3 fruit fly cellular contexts compared by ENCODE assay signal in the genomic region with DNA sequence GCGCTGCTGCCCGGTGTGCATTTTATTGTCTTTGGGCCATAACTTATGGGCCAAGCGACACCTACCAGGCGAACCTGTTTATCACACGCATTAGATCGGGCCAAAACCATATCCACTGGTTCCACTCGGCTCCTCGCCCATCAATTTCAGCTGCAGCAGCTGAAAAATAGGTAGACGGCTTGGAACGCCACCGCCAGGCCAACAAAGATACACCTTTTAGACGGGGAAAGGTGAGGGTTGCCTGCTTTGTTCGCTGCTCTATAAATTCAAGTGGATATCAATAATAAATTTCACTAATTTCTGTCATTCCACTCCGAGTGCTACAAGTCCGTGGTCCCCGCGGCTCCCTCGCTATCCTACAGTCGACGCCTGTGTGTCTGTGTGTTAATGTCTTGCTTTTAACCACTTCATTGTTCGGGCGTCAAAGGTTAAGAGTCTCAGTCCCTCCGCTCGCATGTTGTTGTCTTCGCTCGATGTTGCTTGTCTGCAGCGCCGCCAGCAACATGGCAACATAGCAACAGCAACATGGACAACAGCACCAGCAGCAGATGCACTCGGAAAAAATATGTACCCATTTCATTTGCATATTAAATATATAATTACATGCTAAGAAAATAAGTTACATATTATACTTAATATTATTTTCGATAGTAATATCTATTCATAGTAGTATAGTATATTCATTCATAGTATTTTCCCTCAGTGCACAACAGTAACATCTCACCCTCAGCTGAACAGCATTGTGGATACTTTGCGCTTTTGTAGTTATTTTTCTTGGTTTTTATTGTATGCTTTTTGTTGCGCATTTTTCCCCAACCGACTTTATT.
TF ChIP-seq lines count a peak whose summit lies in the region.

No protein-coding gene starts in this region.

TF ChIP-seq in whole organism, embryonic, 481 proteins besides CTCF, POLR2A, EP300 and RAD21 (continued from another document and continues in another):
- TF ChIP-seq bbx (GFP tag; IDR thresholded peaks at IDR 0.05; lab: Robert Waterston, UW; ENCODE audit: partially characterized antibody) (no peak), CG6683 (GFP tag; optimal IDR thresholded peaks at IDR 0.05; lab: Kevin White, UChicago) (no peak), dpn (GFP tag; optimal IDR thresholded peaks at IDR 0.05; lab: Kevin White, UChicago) (peak in 1 of 2 experiments; percentile 70), gsb-n (tag; optimal IDR thresholded peaks at IDR 0.05; lab: Kevin White, UChicago) (peak; percentile 91), CG30020 (tag; optimal IDR thresholded peaks at IDR 0.05; lab: Kevin White, UChicago) (peak; percentile 52), CG1647 (GFP tag; optimal IDR thresholded peaks at IDR 0.05; lab: Kevin White, UChicago) (no peak), kay (GFP tag; optimal IDR thresholded peaks at IDR 0.05; lab: Kevin White, UChicago) (peak; percentile 26), CG10654 (GFP tag; optimal IDR thresholded peaks at IDR 0.05; lab: Kevin White, UChicago) (peak; percentile 79), HLHmδ (GFP tag; optimal IDR thresholded peaks at IDR 0.05; lab: Kevin White, UChicago) (no peak), CG1832 (GFP tag; optimal IDR thresholded peaks at IDR 0.05; lab: Kevin White, UChicago) (no peak), en (GFP tag; optimal IDR thresholded peaks at IDR 0.05; lab: Kevin White, UChicago) (no peak), CG12299 (tag; optimal IDR thresholded peaks at IDR 0.05; lab: Kevin White, UChicago) (peak; percentile 34), CG10565 (GFP tag; optimal IDR thresholded peaks at IDR 0.05; lab: Kevin White, UChicago) (peak; percentile 7), CG7271 (tag; optimal IDR thresholded peaks at IDR 0.05; lab: Kevin White, UChicago) (peak; percentile 70), Doc2 (GFP tag; IDR thresholded peaks at IDR 0.05; lab: Robert Waterston, UW) (no peak), chn (GFP tag; optimal IDR thresholded peaks at IDR 0.05; lab: Kevin White, UChicago) (no peak), chm (GFP tag; IDR thresholded peaks at IDR 0.05; lab: Robert Waterston, UW) (peak; percentile 52), CG9215 (GFP tag; IDR thresholded peaks at IDR 0.05; lab: Robert Waterston, UW) (peak; percentile 32; the same call in 1 of the 2 replicates), CG31441 (GFP tag; IDR thresholded peaks at IDR 0.05; lab: Robert Waterston, UW) (peak; percentile 92), CG15073 (GFP tag; optimal IDR thresholded peaks at IDR 0.05; lab: Kevin White, UChicago) (peak; percentile 66), nerfin-2 (GFP tag; IDR thresholded peaks at IDR 0.05; lab: Robert Waterston, UW; ENCODE audit: partially characterized antibody) (no peak), sr (GFP tag; IDR thresholded peaks at IDR 0.05; lab: Robert Waterston, UW) (0 out of 3 replicates have a peak, but pooled peaks have one; percentile 2), CrebB (tag; optimal IDR thresholded peaks at IDR 0.05; lab: Kevin White, UChicago) (peak; percentile 34), Sox102F (GFP tag; optimal IDR thresholded peaks at IDR 0.05; lab: Kevin White, UChicago) (peak; percentile 84), seq (GFP tag; IDR thresholded peaks at IDR 0.05; lab: Robert Waterston, UW) (peak; percentile 33; the same call in 1 of the 2 replicates), CG4820 (GFP tag; optimal IDR thresholded peaks at IDR 0.05; lab: Kevin White, UChicago) (peak; percentile 76), B-H2 (GFP tag; optimal IDR thresholded peaks at IDR 0.05; lab: Kevin White, UChicago) (no peak), CG12104 (GFP tag; optimal IDR thresholded peaks at IDR 0.05; lab: Kevin White, UChicago) (peak; percentile 63), CG3847 (GFP tag; IDR thresholded peaks at IDR 0.05; lab: Robert Waterston, UW) (peak; percentile 31; the same call in 1 of the 2 replicates), Jarid2 (GFP tag; optimal IDR thresholded peaks at IDR 0.05; lab: Kevin White, UChicago) (peak; percentile 54), C15 (GFP tag; IDR thresholded peaks at IDR 0.05; lab: Robert Waterston, UW) (no peak), sc (optimal IDR thresholded peaks at IDR 0.05; lab: Kevin White, UChicago) (no peak), sc (GFP tag; optimal IDR thresholded peaks at IDR 0.05; lab: Kevin White, UChicago) (peak; percentile 76), CG8765 (GFP tag; IDR thresholded peaks at IDR 0.05; lab: Robert Waterston, UW) (peak; percentile 68), ssp (GFP tag; IDR thresholded peaks at IDR 0.05; lab: Robert Waterston, UW) (peak; percentile 75), Fer2 (tag; optimal IDR thresholded peaks at IDR 0.05; lab: Kevin White, UChicago) (peak; percentile 16), ttk (GFP tag; IDR thresholded peaks at IDR 0.05; lab: Robert Waterston, UW) (peak; percentile 84), Camta (GFP tag; optimal IDR thresholded peaks at IDR 0.05; lab: Kevin White, UChicago) (no peak), nau (GFP tag; optimal IDR thresholded peaks at IDR 0.05; lab: Kevin White, UChicago) (peak; percentile 43), mld (GFP tag; IDR thresholded peaks at IDR 0.05; lab: Robert Waterston, UW; ENCODE audit: partially characterized antibody) (no peak)

TF ChIP-seq in whole organism, prepupa, 60 proteins besides CTCF, POLR2A, EP300 and RAD21 (continued from another document):
- TF ChIP-seq CG8632 (GFP tag; optimal IDR thresholded peaks at IDR 0.05; lab: Kevin White, UChicago) (peak; percentile 67), CG4318 (GFP tag; optimal IDR thresholded peaks at IDR 0.05; lab: Kevin White, UChicago) (peak; percentile 23), CG6276 (GFP tag; optimal IDR thresholded peaks at IDR 0.05; lab: Kevin White, UChicago) (peak; percentile 37), CG8119 (GFP tag; IDR thresholded peaks at IDR 0.05; lab: Robert Waterston, UW) (peak; percentile 81), salr (GFP tag; optimal IDR thresholded peaks at IDR 0.05; lab: Kevin White, UChicago) (peak; percentile 24 to 27), Ets96B (tag; optimal IDR thresholded peaks at IDR 0.05; lab: Kevin White, UChicago) (peak; percentile 83), Smox (GFP tag; optimal IDR thresholded peaks at IDR 0.05; lab: Kevin White, UChicago) (peak; percentile 4), esn (GFP tag; optimal IDR thresholded peaks at IDR 0.05; lab: Kevin White, UChicago) (peak; percentile 50), Ets21C (GFP tag; optimal IDR thresholded peaks at IDR 0.05; lab: Kevin White, UChicago) (no peak), Sox14 (GFP tag; optimal IDR thresholded peaks at IDR 0.05; lab: Kevin White, UChicago) (peak; percentile 1), Hr39 (GFP tag; optimal IDR thresholded peaks at IDR 0.05; lab: Kevin White, UChicago) (no peak), CG6792 (GFP tag; optimal IDR thresholded peaks at IDR 0.05; lab: Kevin White, UChicago) (peak; percentile 60), dsx (GFP tag; optimal IDR thresholded peaks at IDR 0.05; lab: Kevin White, UChicago; ENCODE audit: poor library complexity, severe bottlenecking) (peak; percentile 89), CG9139 (GFP tag; optimal IDR thresholded peaks at IDR 0.05; lab: Kevin White, UChicago) (peak; percentile 73), Eip93F (GFP tag; optimal IDR thresholded peaks at IDR 0.05; lab: Kevin White, UChicago) (no peak), CG32006 (GFP tag; optimal IDR thresholded peaks at IDR 0.05; lab: Kevin White, UChicago) (peak; percentile 65), Met (GFP tag; optimal IDR thresholded peaks at IDR 0.05; lab: Kevin White, UChicago) (peak; percentile 33), eg (GFP tag; IDR thresholded peaks at IDR 0.05; lab: Robert Waterston, UW) (peak; percentile 74), net (GFP tag; optimal IDR thresholded peaks at IDR 0.05; lab: Kevin White, UChicago) (peak; percentile 60), CG7368 (GFP tag; optimal IDR thresholded peaks at IDR 0.05; lab: Kevin White, UChicago) (peak; percentile 25), CG15336 (GFP tag; IDR thresholded peaks at IDR 0.05; lab: Robert Waterston, UW) (peak; percentile 70), CG10631 (GFP tag; optimal IDR thresholded peaks at IDR 0.05; lab: Kevin White, UChicago) (peak; percentile 74), CG31627 (GFP tag; optimal IDR thresholded peaks at IDR 0.05; lab: Kevin White, UChicago) (no peak), CG3919 (GFP tag; optimal IDR thresholded peaks at IDR 0.05; lab: Kevin White, UChicago) (peak; percentile 73), CG8319 (GFP tag; optimal IDR thresholded peaks at IDR 0.05; lab: Kevin White, UChicago) (no peak), CG1621 (tag; optimal IDR thresholded peaks at IDR 0.05; lab: Kevin White, UChicago) (peak; percentile 65), Hr38 (GFP tag; optimal IDR thresholded peaks at IDR 0.05; lab: Kevin White, UChicago) (no peak), CG6163 (GFP tag; IDR thresholded peaks at IDR 0.05; lab: Robert Waterston, UW) (peak; percentile 77), Hr4 (GFP tag; optimal IDR thresholded peaks at IDR 0.05; lab: Kevin White, UChicago) (peak; percentile 24), OdsH (GFP tag; optimal IDR thresholded peaks at IDR 0.05; lab: Kevin White, UChicago) (peak; percentile 72), Sox15 (GFP tag; optimal IDR thresholded peaks at IDR 0.05; lab: Kevin White, UChicago) (peak; percentile 7), fd85E (GFP tag; optimal IDR thresholded peaks at IDR 0.05; lab: Kevin White, UChicago) (no peak), Gug (GFP tag; IDR thresholded peaks at IDR 0.05; lab: Robert Waterston, UW) (peak; percentile 50), cyc (GFP tag; optimal IDR thresholded peaks at IDR 0.05; lab: Kevin White, UChicago) (no peak), CG10669 (GFP tag; optimal IDR thresholded peaks at IDR 0.05; lab: Kevin White, UChicago) (peak; percentile 77), topi (GFP tag; optimal IDR thresholded peaks at IDR 0.05; lab: Kevin White, UChicago) (peak; percentile 19), pdm3 (GFP tag; optimal IDR thresholded peaks at IDR 0.05; lab: Kevin White, UChicago) (peak; percentile 22), fd59A (GFP tag; optimal IDR thresholded peaks at IDR 0.05; lab: Kevin White, UChicago) (peak; percentile 68)

TF ChIP-seq in whole organism, wandering third instar larva, 38 proteins besides CTCF, POLR2A, EP300 and RAD21 (continued from another document):
- TF ChIP-seq foxo (GFP tag; optimal IDR thresholded peaks at IDR 0.05; lab: Kevin White, UChicago) = peak in 1 of 2 experiments; percentile 67
